Fruit fly (Drosophila melanogaster) whole organism, prepupa: ENCODE data around the gene Syx5.

ENCODE experiments used
- CG10669 ChIP-seq: fragments of 200-800 bp; sonication (Bioruptor generic); optimal IDR thresholded peaks from 3 replicates; lab custom pipeline; 2018; ENCODE audit warnings: missing biosample characterization, mild to moderate bottlenecking, missing genetic modification characterization, moderate library complexity
- CG34406 ChIP-seq: fragments of 200-800 bp; sonication (Bioruptor generic); optimal IDR thresholded peaks from 3 replicates; lab custom pipeline; 2016; ENCODE audit warnings: missing biosample characterization, missing genetic modification characterization
- CG7368 ChIP-seq: fragments of 200-800 bp; sonication (Bioruptor generic); optimal IDR thresholded peaks from 3 replicates; lab custom pipeline; 2016; ENCODE audit warnings: missing biosample characterization, missing genetic modification characterization
- CG9139 ChIP-seq: fragments of 200-800 bp; sonication (Bioruptor generic); optimal IDR thresholded peaks from 3 replicates; lab custom pipeline; 2017; ENCODE audit warnings: missing biosample characterization, mild to moderate bottlenecking, missing genetic modification characterization
- Gug ChIP-seq: fragments of 200-800 bp; sonication (Bioruptor generic); IDR thresholded peaks from 2 replicates; pipeline ENCODE4 v1.3.6; 2022; ENCODE audit warnings: missing biosample characterization, missing genetic modification characterization
- Sox102F ChIP-seq: fragments of 200-800 bp; sonication (Bioruptor generic); optimal IDR thresholded peaks from 2 replicates; lab custom pipeline; 2016; ENCODE audit warnings: missing biosample characterization, mild to moderate bottlenecking, missing genetic modification characterization
- achi ChIP-seq: fragments of 200-800 bp; sonication (Bioruptor generic); optimal IDR thresholded peaks from 3 replicates; lab custom pipeline; 2016; ENCODE audit warnings: missing biosample characterization, missing genetic modification characterization
- ss ChIP-seq, 2 experiments: fragments of 200-800 bp; sonication (Bioruptor generic); optimal IDR thresholded peaks; 2 replicates in 1 of 2; 3 replicates in 1 of 2; lab custom pipeline; 2017 to 2018; ENCODE audit warnings: mild to moderate bottlenecking in 2 of 2, missing biosample characterization in 2 of 2, missing genetic modification characterization in 2 of 2, moderate library complexity in 1 of 2
- vri ChIP-seq: fragments of 200-800 bp; sonication (Bioruptor generic); optimal IDR thresholded peaks from 3 replicates; lab custom pipeline; 2016; ENCODE audit warnings: missing biosample characterization, mild to moderate bottlenecking, missing genetic modification characterization

DNA sequence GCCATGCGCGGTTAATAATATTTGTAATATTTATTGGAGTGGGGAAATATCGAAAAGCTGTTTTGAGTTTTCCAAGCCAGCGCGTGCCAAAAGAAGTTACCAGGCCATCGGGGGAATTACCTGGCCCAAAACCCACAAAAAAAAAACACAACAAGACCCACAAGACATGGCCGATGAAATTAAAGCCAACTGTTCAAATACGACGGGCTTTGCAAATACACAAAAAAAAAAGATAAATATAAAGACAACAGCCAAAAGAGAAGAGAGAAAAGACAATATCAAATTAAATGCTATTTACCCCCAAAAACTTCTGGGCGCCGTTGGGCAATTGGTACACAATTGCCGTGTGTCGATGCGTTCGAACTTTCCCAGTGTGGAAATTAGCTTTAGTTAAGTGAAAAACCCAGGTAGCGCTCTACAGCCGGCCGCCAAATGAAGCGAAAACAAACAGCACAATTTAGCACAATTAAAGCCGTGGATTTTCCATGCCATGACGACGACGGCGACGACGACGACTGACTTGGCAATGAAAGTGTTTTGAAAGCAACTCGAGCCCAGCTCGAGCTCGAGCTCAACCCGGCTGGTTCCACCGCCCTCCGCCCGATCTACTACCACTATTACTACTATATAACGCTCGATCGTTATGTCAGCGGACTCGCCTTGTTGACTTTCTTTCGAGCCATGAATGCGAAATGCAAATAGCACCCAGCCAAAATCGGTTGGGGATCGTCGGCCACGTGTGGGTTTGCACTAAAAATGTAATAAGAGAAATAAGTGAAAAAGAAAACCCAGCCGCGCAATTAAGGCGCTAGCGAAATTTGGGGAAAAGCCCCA is 10.8 kb downstream of the Syx5 start:
- no peak for TF ChIP-seq ss (GFP tag; optimal IDR thresholded peaks at IDR 0.05; lab: Kevin White, UChicago)
- no peak for TF ChIP-seq achi (GFP tag; lab: Kevin White, UChicago)
- no peak for TF ChIP-seq Gug (GFP tag; lab: Robert Waterston, UW)
- TF ChIP-seq CG34406 (GFP tag; lab: Kevin White, UChicago), result no peak
- TF ChIP-seq Sox102F (GFP tag; lab: Kevin White, UChicago), result no peak
- no peak for TF ChIP-seq vri (GFP tag; lab: Kevin White, UChicago)
- no peak for TF ChIP-seq CG9139 (GFP tag; lab: Kevin White, UChicago)
- TF ChIP-seq CG7368 (GFP tag; lab: Kevin White, UChicago), result no peak
- TF ChIP-seq CG10669 (GFP tag; lab: Kevin White, UChicago), result no peak
